Worm (Caenorhabditis elegans): Measurements from ENCODE around the gene K08F11.1.
"Not testable (repeated sequence)": the region's sequence is repeated elsewhere in the genome, so short reads cannot be mapped to it uniquely, and the experiment has no call there.

The K08F11.1 gene

ce11 chrIV:4705922-4706321 lies 18.7 kb upstream of the K08F11.1 start:
- TF ChIP-seq T22C8.4 (GFP tag; IDR thresholded peaks at IDR 0.05) (no peak), ztf-23 (GFP tag; IDR thresholded peaks at IDR 0.05) (no peak), ztf-29 (GFP tag; IDR thresholded peaks at IDR 0.05) (no peak), klf-2 (GFP tag; conservative IDR thresholded peaks at IDR 0.05) (no peak), cog-1 (tag; optimal IDR thresholded peaks at IDR 0.05) (no peak), tab-1 (GFP tag; IDR thresholded peaks at IDR 0.05) (no peak), flt-1 (GFP tag; IDR thresholded peaks at IDR 0.05) (no peak)

ce11 chrIV:4710459-4710858 lies 14.2 kb upstream of the K08F11.1 start, which contains the start of gene cif-1:
Gene cif-1, minus strand, starts transcription at chrIV:4710755.
- no peak for TF ChIP-seq tab-1 (GFP tag; IDR thresholded peaks at IDR 0.05)
- no peak for TF ChIP-seq T22C8.4 (GFP tag; IDR thresholded peaks at IDR 0.05)
- no peak for TF ChIP-seq cog-1 (tag; optimal IDR thresholded peaks at IDR 0.05)
- no peak for TF ChIP-seq ztf-23 (GFP tag; IDR thresholded peaks at IDR 0.05)
- no peak for TF ChIP-seq flt-1 (GFP tag; IDR thresholded peaks at IDR 0.05)
- no peak for TF ChIP-seq klf-2 (GFP tag; conservative IDR thresholded peaks at IDR 0.05)
- TF ChIP-seq ref-1 (GFP tag; conservative IDR thresholded peaks at IDR 0.05): no peak
- no peak for TF ChIP-seq med-1 (GFP tag; optimal IDR thresholded peaks at IDR 0.05; ENCODE audit: insufficient read depth)
- no peak for TF ChIP-seq ztf-29 (GFP tag; IDR thresholded peaks at IDR 0.05)

DNA sequence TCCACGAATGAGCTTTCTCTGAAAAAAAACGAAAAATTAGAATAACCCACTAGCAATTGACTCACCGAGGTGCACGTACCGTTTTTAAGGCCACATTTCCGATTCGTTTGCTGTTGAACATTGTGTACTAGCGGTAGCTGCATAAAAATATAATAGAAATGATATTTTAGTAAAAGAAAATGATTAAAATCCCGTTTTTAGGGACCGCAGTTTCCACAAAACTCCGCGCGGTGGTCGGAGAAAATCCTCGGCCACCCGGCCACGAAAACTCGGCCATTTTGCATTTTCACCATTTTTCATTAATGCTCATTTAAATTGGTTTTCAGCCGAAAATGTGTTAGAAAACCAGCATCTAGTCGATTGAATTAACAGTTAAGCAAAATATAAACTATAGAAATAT lies 12.3 kb upstream of the K08F11.1 start, which contains the start of gene yars-2:
Gene yars-2 (minus strand): TSS at position 249 of the 400 bp plus-strand sequence.
- no peak for TF ChIP-seq ztf-29 (GFP tag; IDR thresholded peaks at IDR 0.05)
- 0 out of 2 replicates have a peak, but pooled peaks have one; percentile 37 for TF ChIP-seq ztf-23 (GFP tag; IDR thresholded peaks at IDR 0.05)

DNA sequence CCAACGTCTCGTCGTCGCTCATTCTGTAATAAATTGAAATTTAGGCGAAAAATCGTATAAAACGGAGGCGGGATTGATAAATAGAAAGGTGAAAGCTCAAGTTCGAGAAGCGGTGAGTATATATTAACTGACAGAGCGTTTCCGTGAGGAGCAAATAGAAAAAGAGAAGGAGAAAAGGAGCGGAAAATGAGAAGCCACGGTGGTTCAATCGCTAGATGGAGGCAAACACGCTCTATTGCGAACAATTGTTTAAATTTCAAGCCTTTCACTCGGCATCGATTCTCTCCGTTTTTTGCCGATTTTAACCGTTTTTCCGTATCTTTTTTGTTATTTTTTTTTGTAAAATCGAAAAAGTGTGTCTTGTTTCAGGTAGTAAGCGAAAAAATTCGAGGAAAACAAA lies 8.9 kb upstream of the K08F11.1 start, which contains the start of gene miro-1:
Gene miro-1 (minus strand): TSS at position 23 of the 400 bp plus-strand sequence.
- TF ChIP-seq ztf-23 (GFP tag; IDR thresholded peaks at IDR 0.05); med-1 (GFP tag; optimal IDR thresholded peaks at IDR 0.05; ENCODE audit: insufficient read depth); cog-1 (tag; optimal IDR thresholded peaks at IDR 0.05): not testable (repeated sequence)

DNA sequence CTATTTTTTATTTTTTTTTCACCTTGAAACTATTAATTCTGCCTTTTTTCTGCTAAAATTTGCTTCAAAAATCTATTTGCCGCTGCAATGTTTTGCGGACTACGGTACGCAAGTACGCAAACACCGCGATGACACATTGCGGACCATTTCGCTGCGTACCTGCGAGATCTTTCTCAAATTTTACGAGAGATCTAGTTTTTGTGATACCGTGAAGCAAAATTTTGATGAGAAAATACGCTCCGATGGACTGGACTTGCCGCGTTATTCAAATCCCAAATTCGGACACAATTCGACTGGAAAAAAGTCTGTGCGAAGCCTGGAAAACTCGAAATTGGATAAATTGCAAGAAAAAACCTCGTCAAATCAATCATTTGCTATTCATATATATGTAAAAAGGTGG lies 4.1 kb upstream of the K08F11.1 start:
- peak; percentile 24; the same call in 1 of the 2 replicates for TF ChIP-seq T22C8.4 (GFP tag; IDR thresholded peaks at IDR 0.05)
- TF ChIP-seq ztf-23 (GFP tag; IDR thresholded peaks at IDR 0.05): peak; percentile 60; the same call in 1 of the 2 replicates

ce11 chrIV:4723687-4724086 lies 975 bp upstream of the K08F11.1 start:
- TF ChIP-seq ztf-23 (GFP tag; IDR thresholded peaks at IDR 0.05) (no peak), tab-1 (GFP tag; IDR thresholded peaks at IDR 0.05) (no peak), cog-1 (tag; optimal IDR thresholded peaks at IDR 0.05) (no peak), T22C8.4 (GFP tag; IDR thresholded peaks at IDR 0.05) (no peak), klf-2 (GFP tag; conservative IDR thresholded peaks at IDR 0.05) (no peak), ztf-29 (GFP tag; IDR thresholded peaks at IDR 0.05) (no peak)

DNA sequence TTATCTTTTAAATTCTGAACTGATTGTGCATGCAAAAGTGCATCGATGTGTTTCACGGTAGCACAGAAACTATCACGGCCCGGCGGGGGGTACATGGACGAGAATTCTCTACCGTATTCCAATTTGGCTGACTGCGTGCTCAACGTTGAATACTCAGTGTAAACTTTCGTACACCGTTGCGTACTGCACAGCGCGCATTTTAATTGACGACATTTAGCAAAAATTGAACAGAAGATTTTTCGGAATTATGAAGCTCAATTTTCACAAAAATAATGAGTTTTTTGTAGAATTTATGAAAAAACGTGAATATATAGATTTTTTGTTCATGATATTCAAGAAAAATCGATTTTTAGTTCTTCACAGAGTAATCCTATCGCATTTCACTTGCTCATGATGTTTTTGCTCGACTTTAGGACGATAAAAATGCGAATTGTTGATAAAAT lies 837 bp downstream of the K08F11.1 start:
- TF ChIP-seq cog-1 (tag; optimal IDR thresholded peaks at IDR 0.05) (peak; percentile 49), T22C8.4 (GFP tag; IDR thresholded peaks at IDR 0.05) (peak; percentile 60), flt-1 (GFP tag; IDR thresholded peaks at IDR 0.05) (peak; percentile 90), klf-2 (GFP tag; conservative IDR thresholded peaks at IDR 0.05) (peak; percentile 68; the same call in 1 of the 2 replicates), ref-1 (GFP tag; conservative IDR thresholded peaks at IDR 0.05) (0 out of 2 replicates have a peak, but pooled peaks have one; percentile 20), ztf-23 (GFP tag; IDR thresholded peaks at IDR 0.05) (peak; percentile 95), tab-1 (GFP tag; IDR thresholded peaks at IDR 0.05) (0 out of 2 replicates have a peak, but pooled peaks have one; percentile 59)

ce11 chrIV:4727935-4728334 lies 3.3 kb downstream of the K08F11.1 start:
- TF ChIP-seq ztf-23 (GFP tag; IDR thresholded peaks at IDR 0.05) (peak; percentile 90), flt-1 (GFP tag; IDR thresholded peaks at IDR 0.05) (peak; percentile 66), ztf-29 (GFP tag; IDR thresholded peaks at IDR 0.05) (peak; percentile 31; the same call in 1 of the 2 replicates), klf-2 (GFP tag; conservative IDR thresholded peaks at IDR 0.05) (peak; percentile 71), T22C8.4 (GFP tag; IDR thresholded peaks at IDR 0.05) (peak; percentile 40; the same call in 1 of the 2 replicates), cog-1 (tag; optimal IDR thresholded peaks at IDR 0.05) (peak; percentile 49)

DNA sequence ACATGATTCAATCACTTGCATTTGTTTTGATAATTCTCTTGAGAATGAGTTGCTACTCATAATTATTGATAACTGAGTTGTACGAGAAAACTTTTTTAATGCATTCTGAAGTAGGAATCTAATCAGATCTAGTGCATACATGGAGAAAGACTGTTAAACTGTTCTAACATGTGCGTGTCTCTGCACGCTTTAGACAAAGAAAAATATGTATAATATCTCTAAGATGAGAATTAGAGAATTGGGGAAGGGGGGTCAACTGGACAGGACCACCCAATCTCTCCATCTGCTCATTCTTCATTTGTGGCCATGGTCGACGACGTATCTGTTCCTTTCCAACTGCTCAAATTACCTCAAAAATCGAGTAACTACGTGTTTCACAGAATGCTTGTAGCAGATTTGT lies 12.6 kb downstream of the K08F11.1 start, which contains the start of gene fbxb-78:
Gene fbxb-78 (plus strand): TSS at position 301 of the 400 bp plus-strand sequence.
- TF ChIP-seq flt-1 (GFP tag; IDR thresholded peaks at IDR 0.05): no peak
- TF ChIP-seq ztf-23 (GFP tag; IDR thresholded peaks at IDR 0.05): no peak
- no peak for TF ChIP-seq klf-2 (GFP tag; conservative IDR thresholded peaks at IDR 0.05)
- no peak for TF ChIP-seq ref-1 (GFP tag; conservative IDR thresholded peaks at IDR 0.05)
- no peak for TF ChIP-seq med-1 (GFP tag; optimal IDR thresholded peaks at IDR 0.05; ENCODE audit: insufficient read depth)
- TF ChIP-seq T22C8.4 (GFP tag; IDR thresholded peaks at IDR 0.05): no peak
- no peak for TF ChIP-seq cog-1 (tag; optimal IDR thresholded peaks at IDR 0.05)
- TF ChIP-seq tab-1 (GFP tag; IDR thresholded peaks at IDR 0.05): no peak
- TF ChIP-seq ztf-29 (GFP tag; IDR thresholded peaks at IDR 0.05): no peak

DNA sequence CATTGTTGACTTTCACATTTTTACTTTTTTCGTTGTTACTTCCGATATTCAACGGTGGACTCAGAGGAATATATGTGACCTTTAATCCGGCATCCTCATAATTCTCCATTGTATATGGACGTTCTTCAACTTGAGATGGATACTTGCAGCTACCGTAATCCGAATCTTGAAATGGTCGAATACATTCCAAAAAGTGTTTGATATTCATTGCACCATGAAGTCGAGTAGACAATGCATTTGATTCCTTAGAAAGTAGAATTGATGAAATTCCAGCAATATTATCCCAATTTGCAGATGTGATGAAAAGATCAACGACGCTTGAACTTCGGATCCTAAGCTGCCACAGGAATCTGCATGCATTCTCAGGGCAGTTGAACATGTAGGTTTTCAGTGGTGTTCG lies 17.8 kb downstream of the K08F11.1 start:
- TF ChIP-seq ztf-23 (GFP tag; IDR thresholded peaks at IDR 0.05) (no peak), ztf-29 (GFP tag; IDR thresholded peaks at IDR 0.05) (no peak), T22C8.4 (GFP tag; IDR thresholded peaks at IDR 0.05) (no peak), tab-1 (GFP tag; IDR thresholded peaks at IDR 0.05) (no peak), med-1 (GFP tag; optimal IDR thresholded peaks at IDR 0.05; ENCODE audit: insufficient read depth) (no peak), cog-1 (tag; optimal IDR thresholded peaks at IDR 0.05) (no peak), ref-1 (GFP tag; conservative IDR thresholded peaks at IDR 0.05) (no peak), klf-2 (GFP tag; conservative IDR thresholded peaks at IDR 0.05) (no peak), flt-1 (GFP tag; IDR thresholded peaks at IDR 0.05) (no peak)

DNA sequence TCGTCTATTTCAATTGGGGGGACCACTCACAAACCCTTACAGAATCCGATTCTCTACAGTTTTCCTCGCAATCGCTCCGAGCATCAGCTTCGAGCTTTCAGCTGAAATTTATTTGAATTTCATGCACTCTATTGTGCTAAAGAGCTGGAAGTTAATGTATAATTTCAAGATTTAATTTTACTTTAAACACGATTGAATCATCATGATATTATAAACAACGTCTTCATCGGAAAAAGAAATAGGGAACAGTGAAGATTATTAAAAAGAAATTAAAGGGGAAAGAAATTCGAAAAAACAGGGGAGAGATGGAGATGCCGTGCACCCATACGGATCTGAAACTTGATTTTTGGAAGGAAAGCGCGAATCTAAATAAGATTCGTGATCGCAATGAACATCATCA lies 19.5 kb downstream of the K08F11.1 start, which contains the start of gene hoe-1:
Gene hoe-1 (minus strand): TSS at position 101 of the 400 bp plus-strand sequence.
- TF ChIP-seq ztf-23 (GFP tag; IDR thresholded peaks at IDR 0.05) (no peak), tab-1 (GFP tag; IDR thresholded peaks at IDR 0.05) (no peak), med-1 (GFP tag; optimal IDR thresholded peaks at IDR 0.05; ENCODE audit: insufficient read depth) (no peak), klf-2 (GFP tag; conservative IDR thresholded peaks at IDR 0.05) (no peak), ref-1 (GFP tag; conservative IDR thresholded peaks at IDR 0.05) (no peak), flt-1 (GFP tag; IDR thresholded peaks at IDR 0.05) (no peak), cog-1 (tag; optimal IDR thresholded peaks at IDR 0.05) (no peak), T22C8.4 (GFP tag; IDR thresholded peaks at IDR 0.05) (no peak), ztf-29 (GFP tag; IDR thresholded peaks at IDR 0.05) (no peak)

Measured in whole organism, midembryonic.